Worm (Caenorhabditis elegans) whole organism, L3 larva: ENCODE data around the gene T15B12.1.

Source experiments
- R02D3.7 ChIP-seq: fragments of 150-350 bp; optimal IDR thresholded peaks from 2 replicates; lab custom pipeline; 2014; ENCODE audit warnings: missing biosample characterization, missing genetic modification characterization
- ZK546.5 ChIP-seq: sonication (generic microtip); optimal IDR thresholded peaks from 2 replicates; lab custom pipeline; 2017; ENCODE audit warnings: missing biosample characterization, missing genetic modification characterization
- aly-2 ChIP-seq: fragments of 150-350 bp; optimal IDR thresholded peaks from 2 replicates; lab custom pipeline; 2014; ENCODE audit warnings: missing biosample characterization, missing genetic modification characterization
- ama-1 ChIP-seq: fragments of 150-350 bp; optimal IDR thresholded peaks from 2 replicates; lab custom pipeline; 2018
- ceh-16 ChIP-seq: sonication (generic microtip); optimal IDR thresholded peaks from 2 replicates; lab custom pipeline; 2017; ENCODE audit warnings: missing biosample characterization, missing genetic modification characterization
- ceh-28 ChIP-seq: fragments of 150-350 bp; optimal IDR thresholded peaks from 2 replicates; lab custom pipeline; 2014; ENCODE audit warnings: missing biosample characterization, missing genetic modification reagents, missing genetic modification characterization
- ceh-82 ChIP-seq: fragments of 150-350 bp; optimal IDR thresholded peaks from 2 replicates; lab custom pipeline; 2014; ENCODE audit warnings: missing biosample characterization, missing genetic modification characterization
- ceh-9 ChIP-seq: sonication (generic microtip); optimal IDR thresholded peaks from 2 replicates; lab custom pipeline; 2018; ENCODE audit warnings: missing biosample characterization, missing genetic modification characterization
- daf-12 ChIP-seq: fragments of 150-350 bp; optimal IDR thresholded peaks from 2 replicates; lab custom pipeline; 2014; ENCODE audit warnings: missing biosample characterization, missing genetic modification reagents, missing genetic modification characterization
- egl-27 ChIP-seq: sonication (generic microtip); optimal IDR thresholded peaks from 4 replicates; lab custom pipeline; 2017; ENCODE audit warnings: missing biosample characterization, missing genetic modification reagents, missing genetic modification characterization
- egl-5 ChIP-seq: fragments of 150-350 bp; optimal IDR thresholded peaks from 2 replicates; lab custom pipeline; 2017; ENCODE audit warnings: missing biosample characterization, missing genetic modification reagents, missing genetic modification characterization, inconsistent platforms
- elt-1 ChIP-seq: fragments of 150-350 bp; optimal IDR thresholded peaks from 2 replicates; lab custom pipeline; 2014; ENCODE audit warnings: missing biosample characterization, missing genetic modification characterization
- elt-2 ChIP-seq: sonication (generic microtip); optimal IDR thresholded peaks from 2 replicates; lab custom pipeline; 2016; ENCODE audit warnings: missing genetic modification reagents, mild to moderate bottlenecking, missing genetic modification characterization, missing compliant biosample characterization
- elt-3 ChIP-seq, 3 experiments: fragments of 150-350 bp in 1 of 3; sonication (generic microtip) in 2 of 3; optimal IDR thresholded peaks; 2 replicates in 2 of 3; 4 replicates in 1 of 3; lab custom pipeline; 2014 to 2017; ENCODE audit warnings: missing biosample characterization in 3 of 3, missing genetic modification characterization in 3 of 3
- eor-1 ChIP-seq, 2 experiments: fragments of 150-350 bp; optimal IDR thresholded peaks; 2 replicates each; lab custom pipeline; 2014 to 2018; ENCODE audit warnings: missing biosample characterization in 2 of 2, missing genetic modification characterization in 2 of 2
- fkh-10 ChIP-seq: sonication (generic microtip); optimal IDR thresholded peaks from 2 replicates; lab custom pipeline; 2017; ENCODE audit warnings: missing biosample characterization, missing genetic modification reagents, missing genetic modification characterization
- fkh-2 ChIP-seq: fragments of 150-350 bp; optimal IDR thresholded peaks from 2 replicates; lab custom pipeline; 2014; ENCODE audit warnings: missing biosample characterization, missing genetic modification reagents, missing genetic modification characterization
- fos-1 ChIP-seq: fragments of 150-350 bp; optimal IDR thresholded peaks from 2 replicates; lab custom pipeline; 2014; ENCODE audit warnings: missing biosample characterization, missing genetic modification characterization
- hmg-11 ChIP-seq: sonication (generic microtip); optimal IDR thresholded peaks from 2 replicates; lab custom pipeline; 2016; ENCODE audit warnings: missing genetic modification characterization, missing compliant biosample characterization
- jun-1 ChIP-seq: fragments of 150-350 bp; optimal IDR thresholded peaks from 2 replicates; lab custom pipeline; 2014; ENCODE audit warnings: missing biosample characterization, missing genetic modification reagents, missing genetic modification characterization
- lin-15B ChIP-seq: fragments of 150-350 bp; optimal IDR thresholded peaks from 2 replicates; lab custom pipeline; 2014; ENCODE audit warnings: missing biosample characterization, missing genetic modification characterization
- lin-39 ChIP-seq: fragments of 150-350 bp; optimal IDR thresholded peaks from 2 replicates; lab custom pipeline; 2018; ENCODE audit warnings: missing biosample characterization, missing genetic modification reagents, missing genetic modification characterization
- lsy-12 ChIP-seq: sonication (generic microtip); optimal IDR thresholded peaks from 2 replicates; lab custom pipeline; 2016; ENCODE audit warnings: mild to moderate bottlenecking, missing genetic modification characterization, missing compliant biosample characterization
- mdl-1 ChIP-seq: fragments of 150-350 bp; optimal IDR thresholded peaks from 2 replicates; lab custom pipeline; 2014; ENCODE audit warnings: missing biosample characterization, missing genetic modification characterization
- mml-1 ChIP-seq: fragments of 150-350 bp; sonication (generic microtip); optimal IDR thresholded peaks from 3 replicates; lab custom pipeline; 2014; ENCODE audit warnings: missing biosample characterization, missing genetic modification characterization
- nfya-1 ChIP-seq: sonication (generic microtip); optimal IDR thresholded peaks from 2 replicates; lab custom pipeline; 2017; ENCODE audit warnings: missing genetic modification characterization, mild to moderate bottlenecking, missing compliant biosample characterization, antibody characterized with exemption, moderate library complexity; ENCODE audit not compliant: insufficient read depth
- nhr-11 ChIP-seq: fragments of 150-350 bp; optimal IDR thresholded peaks from 2 replicates; lab custom pipeline; 2014; ENCODE audit warnings: missing biosample characterization, missing genetic modification characterization
- nhr-12 ChIP-seq: fragments of 150-350 bp; optimal IDR thresholded peaks from 2 replicates; lab custom pipeline; 2014; ENCODE audit warnings: missing biosample characterization, missing genetic modification characterization
- nhr-23 ChIP-seq: fragments of 150-350 bp; optimal IDR thresholded peaks from 2 replicates; lab custom pipeline; 2014; ENCODE audit warnings: missing biosample characterization, missing genetic modification reagents, missing genetic modification characterization
- nhr-237 ChIP-seq: fragments of 150-350 bp; optimal IDR thresholded peaks from 2 replicates; lab custom pipeline; 2014; ENCODE audit warnings: missing biosample characterization, missing genetic modification characterization
- nhr-25 ChIP-seq: sonication (generic microtip); optimal IDR thresholded peaks from 2 replicates; lab custom pipeline; 2017; ENCODE audit warnings: missing biosample characterization, missing genetic modification characterization
- nhr-28 ChIP-seq: fragments of 150-350 bp; optimal IDR thresholded peaks from 2 replicates; lab custom pipeline; 2014; ENCODE audit warnings: missing biosample characterization, missing genetic modification characterization
- nhr-43 ChIP-seq: sonication (generic microtip); optimal IDR thresholded peaks from 2 replicates; lab custom pipeline; 2016; ENCODE audit warnings: mild to moderate bottlenecking, missing genetic modification characterization, missing compliant biosample characterization; ENCODE audit not compliant: poor library complexity, severe bottlenecking
- nhr-67 ChIP-seq: fragments of 150-350 bp; optimal IDR thresholded peaks from 2 replicates; lab custom pipeline; 2014; ENCODE audit warnings: missing biosample characterization, missing genetic modification characterization
- nhr-76 ChIP-seq: fragments of 150-350 bp; sonication (generic microtip); optimal IDR thresholded peaks from 5 replicates; lab custom pipeline; 2014; ENCODE audit warnings: missing biosample characterization, missing genetic modification characterization
- nhr-77 ChIP-seq: fragments of 150-350 bp; optimal IDR thresholded peaks from 2 replicates; lab custom pipeline; 2014; ENCODE audit warnings: missing biosample characterization, missing genetic modification characterization
- pha-4 ChIP-seq: fragments of 150-350 bp; optimal IDR thresholded peaks from 2 replicates; lab custom pipeline; 2014; ENCODE audit warnings: missing biosample characterization, missing genetic modification reagents, missing genetic modification characterization
- pqm-1 ChIP-seq: fragments of 150-350 bp; optimal IDR thresholded peaks from 2 replicates; lab custom pipeline; 2017; ENCODE audit warnings: missing biosample characterization, missing genetic modification characterization, inconsistent platforms
- sea-2 ChIP-seq: fragments of 150-350 bp; sonication (generic microtip); optimal IDR thresholded peaks from 4 replicates; lab custom pipeline; 2014; ENCODE audit warnings: missing biosample characterization, missing genetic modification reagents, missing genetic modification characterization
- skn-1 ChIP-seq: fragments of 150-350 bp; optimal IDR thresholded peaks from 2 replicates; lab custom pipeline; 2014; ENCODE audit warnings: missing biosample characterization, missing genetic modification characterization
- snpc-4 ChIP-seq: fragments of 150-350 bp; optimal IDR thresholded peaks from 2 replicates; lab custom pipeline; 2014; ENCODE audit warnings: missing biosample characterization, missing genetic modification characterization
- tbx-2 ChIP-seq: sonication (generic microtip); optimal IDR thresholded peaks from 2 replicates; lab custom pipeline; 2016; ENCODE audit warnings: mild to moderate bottlenecking, missing genetic modification characterization, missing compliant biosample characterization
- unc-39 ChIP-seq: sonication (generic microtip); optimal IDR thresholded peaks from 4 replicates; lab custom pipeline; 2017; ENCODE audit warnings: missing biosample characterization, missing genetic modification characterization
- unc-62 ChIP-seq: fragments of 150-350 bp; sonication (generic microtip); optimal IDR thresholded peaks from 4 replicates; lab custom pipeline; 2014; ENCODE audit warnings: missing biosample characterization, missing genetic modification reagents, missing genetic modification characterization
- zag-1 ChIP-seq: fragments of 150-350 bp; optimal IDR thresholded peaks from 2 replicates; lab custom pipeline; 2014; ENCODE audit warnings: missing biosample characterization, missing genetic modification characterization
- ztf-11 ChIP-seq: fragments of 150-350 bp; optimal IDR thresholded peaks from 2 replicates; lab custom pipeline; 2014; ENCODE audit warnings: missing biosample characterization, missing genetic modification characterization
- ztf-4 ChIP-seq: fragments of 150-350 bp; optimal IDR thresholded peaks from 2 replicates; lab custom pipeline; 2014; ENCODE audit warnings: missing biosample characterization, missing genetic modification characterization

Gene T15B12.1

DNA sequence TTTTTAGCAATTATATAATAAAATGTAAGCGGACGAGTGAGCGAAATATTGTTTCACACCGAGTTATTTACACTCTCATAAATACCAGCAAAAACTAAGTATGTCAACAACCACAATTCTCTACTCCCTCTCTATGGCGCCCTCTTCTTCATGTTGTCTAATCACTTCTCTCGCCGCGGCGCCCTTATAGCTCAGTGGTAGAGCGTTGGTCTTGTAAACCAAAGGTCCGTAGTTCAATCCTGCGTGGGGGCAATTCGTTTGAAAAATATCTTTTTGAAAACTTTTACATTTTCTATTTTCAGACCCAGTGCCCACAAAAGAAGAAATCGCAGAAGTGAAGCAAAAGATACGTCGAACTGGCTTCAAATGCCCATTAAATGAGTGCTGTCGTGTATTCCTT lies 17.7 kb downstream of the T15B12.1 start:
- TF ChIP-seq zag-1 (tag; lab: Kevin White, UChicago) (no peak), ceh-82 (tag; lab: Kevin White, UChicago) (peak; percentile 11), nhr-11 (tag; lab: Kevin White, UChicago) (no peak), snpc-4 (tag; lab: Kevin White, UChicago) (no peak), nfya-1 (tag; lab: Kevin White, UChicago) (peak; percentile 40), ZK546.5 (no peak), tbx-2 (tag; lab: Kevin White, UChicago) (peak; percentile 60), mml-1 (tag; lab: Kevin White, UChicago) (no peak), jun-1 (tag; lab: Kevin White, UChicago) (no peak), fos-1 (tag; lab: Kevin White, UChicago) (no peak), R02D3.7 (peak; percentile 20), nhr-237 (tag; lab: Kevin White, UChicago) (no peak), ceh-16 (tag; lab: Kevin White, UChicago) (no peak), ztf-4 (tag; lab: Kevin White, UChicago) (peak; percentile 15), pha-4 (tag; lab: Kevin White, UChicago) (peak; percentile 88), nhr-67 (tag; lab: Kevin White, UChicago) (no peak), nhr-77 (tag; lab: Kevin White, UChicago) (no peak), unc-39 (tag; lab: Kevin White, UChicago) (no peak), nhr-28 (tag; lab: Kevin White, UChicago) (no peak), pqm-1 (tag; lab: Kevin White, UChicago) (no peak), ceh-28 (no peak), lin-15B (tag; lab: Kevin White, UChicago) (peak; percentile 31), nhr-43 (tag; lab: Kevin White, UChicago) (peak; percentile 81), nhr-76 (no peak), sea-2 (no peak), skn-1 (peak; percentile 23), ztf-11 (no peak), unc-62 (GFP tag; lab: Kevin White, UChicago) (no peak), elt-3 (tag; optimal IDR thresholded peaks at IDR 0.05; lab: Kevin White, UChicago) (no peak), lsy-12 (tag; lab: Kevin White, UChicago) (peak; percentile 63), egl-27 (tag; lab: Kevin White, UChicago) (peak; percentile 21), hmg-11 (tag; lab: Kevin White, UChicago) (peak; percentile 87), eor-1 (tag; optimal IDR thresholded peaks at IDR 0.05; lab: Kevin White, UChicago) (no peak), lin-39 (tag; lab: Kevin White, UChicago) (no peak), nhr-23 (peak; percentile 23), daf-12 (tag; lab: Kevin White, UChicago) (no peak), elt-2 (tag; lab: Kevin White, UChicago) (peak; percentile 27), aly-2 (tag; lab: Kevin White, UChicago) (no peak), nhr-12 (tag; lab: Kevin White, UChicago) (no peak), ceh-9 (tag; lab: Kevin White, UChicago) (no peak), nhr-25 (tag; lab: Kevin White, UChicago) (peak; percentile 32), ama-1 (lab: Kevin White, UChicago) (no peak), fkh-2 (no peak), mdl-1 (tag; lab: Kevin White, UChicago) (no peak), egl-5 (no peak), elt-1 (tag; lab: Kevin White, UChicago) (no peak), fkh-10 (no peak)
